Worm (Caenorhabditis elegans) whole organism, late embryonic: ENCODE data around the gene W01D2.6.

ENCODE experiments used
- C38D4.7 ChIP-seq: fragments of 200-800 bp; sonication (Bioruptor generic); optimal IDR thresholded peaks from 2 replicates; lab custom pipeline; 2018; ENCODE audit warnings: mild to moderate bottlenecking, missing genetic modification characterization, moderate library complexity, missing compliant biosample characterization
- F13H6.1 ChIP-seq: sonication (generic microtip); optimal IDR thresholded peaks from 2 replicates; lab custom pipeline; 2016; ENCODE audit warnings: missing genetic modification characterization, missing compliant biosample characterization
- K09A11.1 ChIP-seq: sonication (generic microtip); optimal IDR thresholded peaks from 2 replicates; lab custom pipeline; 2017; ENCODE audit warnings: antibody characterized with exemption, mild to moderate bottlenecking, missing genetic modification characterization, missing compliant biosample characterization; ENCODE audit not compliant: insufficient read depth
- ceh-14 ChIP-seq: sonication (generic microtip); optimal IDR thresholded peaks from 2 replicates; lab custom pipeline; 2016; ENCODE audit warnings: missing genotype, missing genetic modification characterization, missing compliant biosample characterization
- ceh-19 ChIP-seq: fragments of 200-800 bp; sonication (Bioruptor generic); optimal IDR thresholded peaks from 2 replicates; lab custom pipeline; 2018; ENCODE audit warnings: mild to moderate bottlenecking, missing genetic modification characterization, missing compliant biosample characterization
- ceh-24 ChIP-seq: sonication (generic microtip); optimal IDR thresholded peaks from 2 replicates; lab custom pipeline; 2016; ENCODE audit warnings: mild to moderate bottlenecking, missing genetic modification characterization, missing compliant biosample characterization
- ceh-31 ChIP-seq: sonication (generic microtip); optimal IDR thresholded peaks from 2 replicates; lab custom pipeline; 2016; ENCODE audit warnings: missing genetic modification characterization, missing compliant biosample characterization
- ceh-34 ChIP-seq: sonication (generic microtip); optimal IDR thresholded peaks from 2 replicates; lab custom pipeline; 2016; ENCODE audit warnings: mild to moderate bottlenecking, missing genetic modification characterization, missing compliant biosample characterization
- ceh-9 ChIP-seq: sonication (generic microtip); optimal IDR thresholded peaks from 2 replicates; lab custom pipeline; 2016; ENCODE audit warnings: mild to moderate bottlenecking, missing genetic modification characterization, inconsistent platforms, missing compliant biosample characterization
- che-1 ChIP-seq: sonication (generic microtip); optimal IDR thresholded peaks from 2 replicates; lab custom pipeline; 2016; ENCODE audit warnings: mild to moderate bottlenecking, missing genetic modification characterization, missing compliant biosample characterization
- dmd-4 ChIP-seq: sonication (generic microtip); optimal IDR thresholded peaks from 2 replicates; lab custom pipeline; 2016; ENCODE audit warnings: borderline replicate concordance, missing genetic modification characterization, missing compliant biosample characterization
- eyg-1 ChIP-seq: sonication (generic microtip); optimal IDR thresholded peaks from 2 replicates; lab custom pipeline; 2016; ENCODE audit warnings: missing genotype, missing genetic modification characterization, missing compliant biosample characterization
- fkh-10 ChIP-seq: fragments of 150-350 bp; optimal IDR thresholded peaks from 2 replicates; lab custom pipeline; 2014; ENCODE audit warnings: missing biosample characterization, missing genetic modification reagents, missing genetic modification characterization
- hlh-13 ChIP-seq: fragments of 200-800 bp; sonication (Bioruptor generic); optimal IDR thresholded peaks from 2 replicates; lab custom pipeline; 2018; ENCODE audit warnings: mild to moderate bottlenecking, missing genetic modification characterization, missing compliant biosample characterization
- hlh-15 ChIP-seq: sonication (generic microtip); optimal IDR thresholded peaks from 2 replicates; lab custom pipeline; 2016; ENCODE audit warnings: missing genetic modification characterization, missing compliant biosample characterization
- hlh-30 ChIP-seq: sonication (generic microtip); optimal IDR thresholded peaks from 2 replicates; lab custom pipeline; 2017; ENCODE audit warnings: antibody characterized with exemption, missing genetic modification characterization, missing compliant biosample characterization; ENCODE audit not compliant: insufficient read depth
- hlh-6 ChIP-seq: sonication (generic microtip); optimal IDR thresholded peaks from 2 replicates; lab custom pipeline; 2016; ENCODE audit warnings: missing genotype, missing genetic modification characterization, missing compliant biosample characterization
- lim-6 ChIP-seq: sonication (generic microtip); optimal IDR thresholded peaks from 2 replicates; lab custom pipeline; 2016; ENCODE audit warnings: missing genetic modification characterization, missing compliant biosample characterization
- madf-2 ChIP-seq: sonication (generic microtip); optimal IDR thresholded peaks from 2 replicates; lab custom pipeline; 2017; ENCODE audit warnings: missing genetic modification characterization, missing compliant biosample characterization
- mec-3 ChIP-seq: sonication (generic microtip); optimal IDR thresholded peaks from 2 replicates; lab custom pipeline; 2016; ENCODE audit warnings: borderline replicate concordance, missing genetic modification characterization, missing compliant biosample characterization
- nhr-11 ChIP-seq: fragments of 150-350 bp; optimal IDR thresholded peaks from 2 replicates; lab custom pipeline; 2014; ENCODE audit warnings: missing biosample characterization, missing genetic modification characterization
- nhr-232 ChIP-seq: sonication (generic microtip); optimal IDR thresholded peaks from 2 replicates; lab custom pipeline; 2016; ENCODE audit warnings: missing genetic modification characterization, missing compliant biosample characterization
- npax-4 ChIP-seq: sonication (generic microtip); optimal IDR thresholded peaks from 2 replicates; lab custom pipeline; 2016; ENCODE audit warnings: missing genetic modification characterization, missing compliant biosample characterization
- pat-9 ChIP-seq: fragments of 200-800 bp; sonication (Bioruptor generic); optimal IDR thresholded peaks from 2 replicates; lab custom pipeline; 2018; ENCODE audit warnings: mild to moderate bottlenecking, missing genetic modification characterization, moderate library complexity, missing compliant biosample characterization
- pros-1 ChIP-seq: fragments of 150-350 bp; optimal IDR thresholded peaks from 2 replicates; lab custom pipeline; 2014; ENCODE audit warnings: missing biosample characterization, missing genetic modification reagents, missing genetic modification characterization
- sox-2 ChIP-seq: fragments of 200-800 bp; sonication (Bioruptor generic); IDR thresholded peaks from 2 replicates; pipeline ENCODE4 v1.3.6; 2022; ENCODE audit warnings: missing genetic modification reagents, missing genetic modification characterization, missing compliant biosample characterization
- syd-9 ChIP-seq: sonication (generic microtip); optimal IDR thresholded peaks from 2 replicates; lab custom pipeline; 2016; ENCODE audit warnings: mild to moderate bottlenecking, missing genetic modification characterization, moderate library complexity, missing compliant biosample characterization
- tbx-7 ChIP-seq: sonication (generic microtip); optimal IDR thresholded peaks from 2 replicates; lab custom pipeline; 2016; ENCODE audit warnings: missing genotype, missing genetic modification characterization, missing compliant biosample characterization
- unc-3 ChIP-seq, 2 experiments: fragments of 200-800 bp in 1 of 2; sonication (Bioruptor generic) in 1 of 2; sonication (generic microtip) in 1 of 2; conservative IDR thresholded peaks in 1 of 2; optimal IDR thresholded peaks in 1 of 2; 2 replicates each; pipeline versions ENCODE4 v1.3.6 to Lab custom; 2016 to 2022; ENCODE audit warnings: missing compliant biosample characterization in 2 of 2, missing genetic modification characterization in 2 of 2, missing genetic modification reagents in 1 of 2
- unc-86 ChIP-seq: sonication (generic microtip); optimal IDR thresholded peaks from 2 replicates; lab custom pipeline; 2016; ENCODE audit warnings: missing genetic modification characterization, missing compliant biosample characterization
- zip-5 ChIP-seq: sonication (generic microtip); optimal IDR thresholded peaks from 2 replicates; lab custom pipeline; 2016; ENCODE audit warnings: missing genetic modification characterization, missing compliant biosample characterization

The W01D2.6 gene

ce11 chrII:14772956-14773788, 35.6 kb upstream of the W01D2.6 start, which contains the start of gene Y54E2A.7:
TSS of gene Y54E2A.7 (minus strand) at chrII:14773006.
- TF ChIP-seq hlh-6 (tag; lab: Kevin White, UChicago) = no peak
- no peak for TF ChIP-seq zip-5 (tag; lab: Kevin White, UChicago)
- TF ChIP-seq unc-3 (GFP tag; conservative IDR thresholded peaks at IDR 0.05; lab: Robert Waterston, UW) = no peak
- TF ChIP-seq unc-3 (tag; optimal IDR thresholded peaks at IDR 0.05; lab: Kevin White, UChicago) = no peak
- no peak for TF ChIP-seq dmd-4 (tag; lab: Kevin White, UChicago)
- TF ChIP-seq unc-86 = no peak
- TF ChIP-seq nhr-11 (tag; lab: Kevin White, UChicago) = no peak
- no peak for TF ChIP-seq sox-2
- no peak for TF ChIP-seq hlh-15 (tag; lab: Kevin White, UChicago)
- no peak for TF ChIP-seq ceh-9
- no peak for TF ChIP-seq mec-3
- TF ChIP-seq pros-1 (tag; lab: Kevin White, UChicago) = no peak
- no peak for TF ChIP-seq nhr-232 (tag; lab: Kevin White, UChicago)

- TF ChIP-seq pat-9 (tag; lab: Kevin White, UChicago) = no peak
- no peak for TF ChIP-seq syd-9 (tag; lab: Kevin White, UChicago)
- no peak for TF ChIP-seq che-1
- no peak for TF ChIP-seq fkh-10 (GFP tag; lab: Kevin White, UChicago)
- TF ChIP-seq eyg-1 (tag; lab: Kevin White, UChicago) = no peak
- no peak for TF ChIP-seq K09A11.1
- TF ChIP-seq ceh-19 (GFP tag; lab: Kevin White, UChicago) = no peak
- TF ChIP-seq unc-3 (GFP tag; conservative IDR thresholded peaks at IDR 0.05; lab: Robert Waterston, UW) = no peak
- TF ChIP-seq unc-3 (tag; optimal IDR thresholded peaks at IDR 0.05; lab: Kevin White, UChicago) = no peak
- no peak for TF ChIP-seq nhr-11 (tag; lab: Kevin White, UChicago)
- TF ChIP-seq npax-4 (tag; lab: Kevin White, UChicago) = no peak
- TF ChIP-seq dmd-4 (tag; lab: Kevin White, UChicago) = no peak
- TF ChIP-seq tbx-7 (tag; lab: Kevin White, UChicago) = no peak
- no peak for TF ChIP-seq nhr-232 (tag; lab: Kevin White, UChicago)
- TF ChIP-seq mec-3 = no peak
Observed at ce11 chrII:14778092-14778491, 30.7 kb upstream of the W01D2.6 start, which contains the start of gene Y54E2A.8. TSS of gene Y54E2A.8 (plus strand) at chrII:14778345.

ce11 chrII:14779851-14780250, 28.9 kb upstream of the W01D2.6 start:
- TF ChIP-seq eyg-1 (tag; lab: Kevin White, UChicago) = no peak
- no peak for TF ChIP-seq F13H6.1 (tag; lab: Kevin White, UChicago)
- TF ChIP-seq C38D4.7 = no peak
- TF ChIP-seq, all 69 proteins: peak for 0

ce11 chrII:14785906-14786305, 22.9 kb upstream of the W01D2.6 start, which contains the start of gene Y54E2A.9:
TSS of gene Y54E2A.9 (minus strand) at chrII:14786006.
- no peak for TF ChIP-seq lim-6
- TF ChIP-seq hlh-30 (tag; lab: Kevin White, UChicago) = no peak
- TF ChIP-seq ceh-14 = no peak
- no peak for TF ChIP-seq npax-4 (tag; lab: Kevin White, UChicago)
- no peak for TF ChIP-seq unc-3 (GFP tag; conservative IDR thresholded peaks at IDR 0.05; lab: Robert Waterston, UW)
- TF ChIP-seq unc-3 (tag; optimal IDR thresholded peaks at IDR 0.05; lab: Kevin White, UChicago) = no peak
- TF ChIP-seq ceh-24 (tag; lab: Kevin White, UChicago) = no peak
- TF ChIP-seq syd-9 (tag; lab: Kevin White, UChicago) = no peak
- no peak for TF ChIP-seq ceh-31 (tag; lab: Kevin White, UChicago)
- TF ChIP-seq zip-5 (tag; lab: Kevin White, UChicago) = no peak
- TF ChIP-seq hlh-13 = no peak
- TF ChIP-seq madf-2 = no peak
- no peak for TF ChIP-seq dmd-4 (tag; lab: Kevin White, UChicago)
- no peak for TF ChIP-seq ceh-34 (tag; lab: Kevin White, UChicago)
